Worm (Caenorhabditis elegans) whole organism, L4 larva: Measurements from ENCODE around the gene fbxa-160.

Experiments used
- F37D6.2 ChIP-seq: sonication (generic microtip); optimal IDR thresholded peaks from 2 replicates; lab custom pipeline; 2016; ENCODE audit warnings: mild to moderate bottlenecking, missing genetic modification characterization, missing compliant biosample characterization
- Y48G9A.11 ChIP-seq: fragments of 200-800 bp; sonication (Bioruptor generic); IDR thresholded peaks from 2 replicates; pipeline ENCODE4 v1.3.6; 2022; ENCODE audit warnings: missing genetic modification reagents, missing genetic modification characterization, missing compliant biosample characterization
- ZK337.2 ChIP-seq: fragments of 200-800 bp; sonication (Bioruptor generic); IDR thresholded peaks from 2 replicates; pipeline ENCODE4 v1.3.6; 2022; ENCODE audit warnings: missing genetic modification reagents, missing genetic modification characterization, missing compliant biosample characterization
- aha-1 ChIP-seq: fragments of 150-350 bp; peaks from one replicate; lab custom pipeline; 2014; ENCODE audit warnings: missing biosample characterization, missing genetic modification characterization
- aly-2 ChIP-seq: sonication (generic microtip); optimal IDR thresholded peaks from 2 replicates; lab custom pipeline; 2018; ENCODE audit warnings: missing biosample characterization, missing genetic modification characterization
- ama-1 ChIP-seq: fragments of 150-350 bp; optimal IDR thresholded peaks from 2 replicates; lab custom pipeline; 2014; ENCODE audit warnings: inconsistent platforms, mixed read lengths
- arid-1 ChIP-seq: fragments of 200-800 bp; sonication (Bioruptor generic); conservative IDR thresholded peaks from 2 replicates; pipeline ENCODE4 v1.3.6; 2022; ENCODE audit warnings: missing genetic modification reagents, missing genetic modification characterization, missing compliant biosample characterization
- ces-1 ChIP-seq: fragments of 150-350 bp; sonication (generic microtip); optimal IDR thresholded peaks from 4 replicates; lab custom pipeline; 2014; ENCODE audit warnings: missing biosample characterization, missing genetic modification reagents, missing genetic modification characterization
- cey-2 ChIP-seq: sonication (generic microtip); optimal IDR thresholded peaks from 3 replicates; lab custom pipeline; 2017; ENCODE audit warnings: missing genetic modification characterization, mild to moderate bottlenecking, missing compliant biosample characterization, antibody characterized with exemption, borderline replicate concordance; ENCODE audit not compliant: insufficient read depth
- daf-16 ChIP-seq, 3 experiments: sonication (generic microtip); optimal IDR thresholded peaks; 2 replicates each; lab custom pipeline; 2016 to 2017; ENCODE audit warnings: missing genetic modification characterization in 3 of 3, missing genetic modification reagents in 3 of 3, mild to moderate bottlenecking in 2 of 3, missing compliant biosample characterization in 2 of 3, missing biosample characterization in 1 of 3, moderate library complexity in 1 of 3
- daf-19 ChIP-seq: fragments of 200-800 bp; sonication (Bioruptor generic); conservative IDR thresholded peaks from 2 replicates; pipeline ENCODE4 v1.3.6; 2022; ENCODE audit warnings: missing genetic modification characterization, missing compliant biosample characterization
- dpl-1 ChIP-seq: fragments of 150-350 bp; optimal IDR thresholded peaks from 2 replicates; lab custom pipeline; 2014; ENCODE audit warnings: missing biosample characterization, missing genetic modification reagents, missing genetic modification characterization
- hlh-11 ChIP-seq: fragments of 200-800 bp; sonication (Bioruptor generic); optimal IDR thresholded peaks from 2 replicates; lab custom pipeline; 2018; ENCODE audit warnings: mild to moderate bottlenecking, missing genetic modification characterization, missing compliant biosample characterization
- jun-1 ChIP-seq: fragments of 150-350 bp; optimal IDR thresholded peaks from 2 replicates; lab custom pipeline; 2014; ENCODE audit warnings: missing biosample characterization, missing genetic modification reagents, missing genetic modification characterization
- lin-13 ChIP-seq: fragments of 150-350 bp; optimal IDR thresholded peaks from 2 replicates; lab custom pipeline; 2014; ENCODE audit warnings: missing biosample characterization, missing genetic modification reagents, missing genetic modification characterization
- lin-15B ChIP-seq: fragments of 150-350 bp; sonication (generic microtip); optimal IDR thresholded peaks from 3 replicates; lab custom pipeline; 2014; ENCODE audit warnings: missing biosample characterization, missing genetic modification characterization
- lin-29 ChIP-seq: fragments of 200-800 bp; sonication (Bioruptor generic); IDR thresholded peaks from 2 replicates; pipeline ENCODE4 v1.3.6; 2022; ENCODE audit warnings: missing genetic modification reagents, missing genetic modification characterization, missing compliant biosample characterization
- lin-38 ChIP-seq: fragments of 200-800 bp; sonication (Bioruptor generic); IDR thresholded peaks from 2 replicates; pipeline ENCODE4 v1.3.6; 2022; ENCODE audit warnings: missing genetic modification reagents, missing genetic modification characterization, missing compliant biosample characterization
- madf-5 ChIP-seq, 2 experiments: fragments of 200-800 bp; sonication (Bioruptor generic); IDR thresholded peaks; 2 replicates each; pipeline ENCODE4 v1.3.6; 2022; ENCODE audit warnings: missing compliant biosample characterization in 2 of 2, missing genetic modification characterization in 2 of 2
- mdt-29 ChIP-seq: fragments of 200-800 bp; sonication (Bioruptor generic); IDR thresholded peaks from 2 replicates; pipeline ENCODE4 v1.3.6; 2022; ENCODE audit warnings: missing genetic modification reagents, missing genetic modification characterization, missing compliant biosample characterization
- mep-1 ChIP-seq: fragments of 150-350 bp; sonication (generic microtip); optimal IDR thresholded peaks from 3 replicates; lab custom pipeline; 2014; ENCODE audit warnings: missing biosample characterization, missing genetic modification characterization
- mes-2 ChIP-seq: sonication (generic microtip); optimal IDR thresholded peaks from 2 replicates; lab custom pipeline; 2016; ENCODE audit warnings: missing genotype, mild to moderate bottlenecking, missing genetic modification characterization, missing compliant biosample characterization; ENCODE audit not compliant: poor library complexity, severe bottlenecking
- nhr-102 ChIP-seq: sonication (generic microtip); optimal IDR thresholded peaks from 2 replicates; lab custom pipeline; 2016; ENCODE audit warnings: mild to moderate bottlenecking, missing genetic modification characterization, moderate library complexity, missing compliant biosample characterization
- nhr-237 ChIP-seq: sonication (generic microtip); optimal IDR thresholded peaks from 2 replicates; lab custom pipeline; 2017; ENCODE audit warnings: missing biosample characterization, missing genetic modification characterization
- nhr-28 ChIP-seq: fragments of 150-350 bp; optimal IDR thresholded peaks from 2 replicates; lab custom pipeline; 2014; ENCODE audit warnings: missing biosample characterization, missing genetic modification characterization
- nhr-41 ChIP-seq: fragments of 200-800 bp; sonication (Bioruptor generic); IDR thresholded peaks from 2 replicates; pipeline ENCODE4 v1.3.6; 2022; ENCODE audit warnings: missing genetic modification reagents, missing genetic modification characterization, missing compliant biosample characterization
- nhr-42 ChIP-seq: fragments of 200-800 bp; sonication (Bioruptor generic); IDR thresholded peaks from 2 replicates; pipeline ENCODE4 v1.3.6; 2022; ENCODE audit warnings: missing genetic modification characterization, missing compliant biosample characterization
- nhr-6 ChIP-seq: fragments of 150-350 bp; optimal IDR thresholded peaks from 2 replicates; lab custom pipeline; 2014; ENCODE audit warnings: missing biosample characterization, missing genetic modification characterization
- nhr-77 ChIP-seq: fragments of 150-350 bp; optimal IDR thresholded peaks from 2 replicates; lab custom pipeline; 2014; ENCODE audit warnings: missing biosample characterization, missing genetic modification characterization
- rbr-2 ChIP-seq: sonication (generic microtip); optimal IDR thresholded peaks from 2 replicates; lab custom pipeline; 2016; ENCODE audit warnings: missing genotype, missing genetic modification characterization, missing compliant biosample characterization
- set-16 ChIP-seq: fragments of 200-800 bp; sonication (Bioruptor generic); IDR thresholded peaks from 2 replicates; pipeline ENCODE4 v1.3.6; 2022; ENCODE audit warnings: missing genetic modification reagents, missing genetic modification characterization, missing compliant biosample characterization
- skn-1 ChIP-seq: fragments of 150-350 bp; optimal IDR thresholded peaks from 2 replicates; lab custom pipeline; 2014; ENCODE audit warnings: missing biosample characterization, missing genetic modification characterization
- snpc-1.2 ChIP-seq: fragments of 200-800 bp; sonication (Bioruptor generic); IDR thresholded peaks from 2 replicates; pipeline ENCODE4 v1.3.6; 2022; ENCODE audit warnings: missing genetic modification reagents, missing genetic modification characterization, missing compliant biosample characterization
- tra-1 ChIP-seq: fragments of 200-800 bp; sonication (Bioruptor generic); IDR thresholded peaks from 2 replicates; pipeline ENCODE4 v1.3.6; 2022; ENCODE audit warnings: missing genetic modification reagents, missing genetic modification characterization, missing compliant biosample characterization
- unc-130 ChIP-seq: sonication (generic microtip); optimal IDR thresholded peaks from 2 replicates; lab custom pipeline; 2016; ENCODE audit warnings: missing genetic modification reagents, missing genetic modification characterization, missing compliant biosample characterization
- unc-39 ChIP-seq: sonication (generic microtip); optimal IDR thresholded peaks from 2 replicates; lab custom pipeline; 2017; ENCODE audit warnings: missing biosample characterization, missing genetic modification characterization
- zfp-3 ChIP-seq: fragments of 200-800 bp; sonication (Bioruptor generic); conservative IDR thresholded peaks from 2 replicates; pipeline ENCODE4 v1.3.6; 2022; ENCODE audit warnings: missing genetic modification reagents, missing genetic modification characterization, missing compliant biosample characterization
- zip-11 ChIP-seq: fragments of 200-800 bp; sonication (Bioruptor generic); IDR thresholded peaks from 2 replicates; pipeline ENCODE4 v1.3.6; 2022; ENCODE audit warnings: missing genetic modification characterization, missing compliant biosample characterization
- zip-2 ChIP-seq: fragments of 150-350 bp; optimal IDR thresholded peaks from 2 replicates; lab custom pipeline; 2014; ENCODE audit warnings: missing biosample characterization, missing genetic modification characterization
- ztf-11 ChIP-seq: fragments of 150-350 bp; optimal IDR thresholded peaks from 2 replicates; lab custom pipeline; 2014; ENCODE audit warnings: missing biosample characterization, missing genetic modification characterization
- ztf-7 ChIP-seq: fragments of 150-350 bp; optimal IDR thresholded peaks from 2 replicates; lab custom pipeline; 2014; ENCODE audit warnings: missing biosample characterization, missing genetic modification characterization

Gene fbxa-160

DNA sequence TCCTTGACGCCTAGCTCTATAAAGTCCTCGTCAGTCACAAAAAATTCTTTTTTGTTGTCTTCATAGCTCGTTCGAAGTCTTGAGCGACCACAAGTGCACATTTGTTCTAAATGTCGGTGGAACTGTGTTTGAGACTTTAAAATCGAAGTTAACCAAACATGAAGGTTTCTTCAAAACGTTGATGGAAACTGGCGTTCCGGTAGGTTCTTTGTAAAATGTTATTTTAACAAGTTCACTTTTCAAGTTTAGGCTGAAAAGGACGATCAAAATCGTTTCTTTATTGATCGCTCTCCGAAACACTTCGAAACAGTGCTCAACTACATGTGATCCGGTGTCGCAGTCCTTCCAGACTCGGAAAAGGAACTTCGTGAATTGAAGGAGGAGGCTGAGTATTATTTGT lies at the start of gene fbxa-160:
TSS of gene fbxa-160 (minus strand) at position 101 of the 400 bp plus-strand sequence.
- TF ChIP-seq zip-11 (GFP tag; lab: Robert Waterston, UW) (no peak), cey-2 (no peak), lin-29 (GFP tag; lab: Robert Waterston, UW) (no peak), nhr-102 (no peak), Y48G9A.11 (no peak), dpl-1 (no peak), lin-13 (GFP tag; lab: Kevin White, UChicago) (no peak), zip-2 (no peak), mes-2 (tag; lab: Kevin White, UChicago) (no peak), ama-1 (no peak), lin-38 (GFP tag; lab: Robert Waterston, UW) (no peak), arid-1 (GFP tag; lab: Robert Waterston, UW) (no peak), snpc-1.2 (GFP tag; lab: Robert Waterston, UW) (no peak), ces-1 (GFP tag; lab: Kevin White, UChicago) (no peak)

DNA sequence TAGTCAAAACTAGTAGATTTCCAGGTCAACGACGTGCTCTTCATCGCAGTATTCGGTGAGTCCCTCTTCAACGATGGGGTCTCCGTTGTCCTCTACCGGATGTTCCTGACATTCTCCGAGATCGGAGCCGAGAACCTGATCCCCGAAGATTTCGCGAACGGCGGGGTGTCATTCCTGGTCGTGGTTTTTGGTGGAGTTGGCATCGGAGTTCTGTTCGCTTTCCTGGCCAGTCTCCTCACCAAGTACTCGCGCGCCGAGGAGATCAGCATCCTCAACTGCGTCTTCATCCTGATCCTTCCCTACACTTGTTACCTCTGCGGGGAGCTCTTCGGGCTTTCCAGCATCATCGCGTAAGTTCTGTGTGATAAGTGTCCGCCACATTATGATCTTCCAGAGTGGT lies 48.2 kb upstream of the fbxa-160 start:
- TF ChIP-seq set-16 (GFP tag; lab: Robert Waterston, UW) (peak; percentile 68; the same call in 1 of the 2 replicates), mdt-29 (no peak), aha-1 (tag; lab: Kevin White, UChicago) (peak; percentile 54)

DNA sequence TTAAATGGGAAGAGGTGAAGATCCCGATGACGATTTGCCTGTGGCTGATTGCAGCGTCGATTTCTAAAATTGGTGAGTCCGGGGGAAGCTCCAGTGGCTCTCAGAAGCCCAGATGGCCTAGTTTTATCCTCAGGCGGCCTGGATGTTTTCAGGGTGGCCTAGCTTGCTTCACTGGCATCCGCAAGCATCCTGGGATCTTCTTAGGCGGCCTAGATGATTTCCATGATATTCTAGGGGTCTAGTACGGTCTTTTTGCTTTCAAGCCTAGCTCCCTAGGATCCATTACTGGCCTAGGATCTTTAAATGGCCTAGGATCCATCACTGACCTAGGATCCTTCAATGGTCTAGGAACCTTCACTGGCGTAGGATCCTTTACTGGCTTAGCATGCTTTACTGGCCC lies 46.5 kb upstream of the fbxa-160 start:
- TF ChIP-seq aha-1 (tag; lab: Kevin White, UChicago) (peak; percentile 91), zfp-3 (no peak)

DNA sequence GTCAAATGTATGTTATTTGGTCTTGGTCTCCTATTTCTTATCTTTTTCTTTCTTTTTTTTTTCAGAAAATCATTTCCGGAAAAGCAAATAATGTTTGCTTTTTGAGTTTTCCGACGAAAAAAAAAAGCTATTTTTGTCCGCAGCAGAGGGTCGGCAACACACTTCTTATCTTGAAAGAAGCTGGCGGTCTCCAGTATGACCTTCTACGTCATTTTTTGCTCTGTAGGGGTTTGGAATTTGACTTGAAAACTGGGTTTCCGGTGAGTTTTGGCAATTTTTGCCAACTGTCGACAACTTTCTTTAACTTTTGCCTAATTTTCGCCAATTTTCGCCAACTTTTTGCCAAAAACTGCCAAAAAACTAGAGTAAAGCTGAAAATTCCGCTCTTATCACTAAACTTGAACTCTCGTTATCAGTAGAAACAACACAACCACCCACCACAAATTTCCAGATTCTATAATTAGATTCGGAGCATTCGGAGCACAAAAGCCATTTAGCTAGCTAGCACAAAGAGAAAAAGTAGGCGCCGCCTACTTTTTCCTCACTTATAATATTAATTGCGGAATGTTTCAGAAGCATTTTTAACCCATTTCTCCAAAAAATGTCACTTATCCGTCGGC lies 45.9 kb upstream of the fbxa-160 start, which contains the start of gene nhx-6:
TSS of gene nhx-6 (plus strand) at position 570 of the 620 bp plus-strand sequence.
- TF ChIP-seq ztf-7, result no peak
- no peak for TF ChIP-seq dpl-1
- no peak for TF ChIP-seq unc-130 (GFP tag; lab: Kevin White, UChicago)
- TF ChIP-seq hlh-11 (tag; lab: Kevin White, UChicago), result peak; percentile 25
- no peak for TF ChIP-seq jun-1 (tag; lab: Kevin White, UChicago)
- TF ChIP-seq daf-19 (GFP tag; lab: Robert Waterston, UW), result no peak
- no peak for TF ChIP-seq nhr-77 (tag; lab: Kevin White, UChicago)
- TF ChIP-seq unc-39, result no peak
- TF ChIP-seq aha-1 (tag; lab: Kevin White, UChicago), result peak; percentile 46
- no peak for TF ChIP-seq daf-16 (GFP tag; optimal IDR thresholded peaks at IDR 0.05; lab: Kevin White, UChicago)
- TF ChIP-seq daf-16 (tag; optimal IDR thresholded peaks at IDR 0.05; lab: Kevin White, UChicago), result no peak
- no peak for TF ChIP-seq tra-1 (GFP tag; lab: Robert Waterston, UW)
- TF ChIP-seq mdt-29, result no peak
- TF ChIP-seq aly-2 (tag; lab: Kevin White, UChicago), result no peak
- TF ChIP-seq F37D6.2 (tag; lab: Kevin White, UChicago), result no peak
- no peak for TF ChIP-seq ztf-11
- no peak for TF ChIP-seq ZK337.2 (GFP tag; lab: Robert Waterston, UW)
- no peak for TF ChIP-seq madf-5 (GFP tag; IDR thresholded peaks at IDR 0.05; lab: Robert Waterston, UW)
- no peak for TF ChIP-seq nhr-41 (GFP tag; lab: Robert Waterston, UW)
- no peak for TF ChIP-seq mep-1 (tag; lab: Kevin White, UChicago)
- no peak for TF ChIP-seq lin-29 (GFP tag; lab: Robert Waterston, UW)
- no peak for TF ChIP-seq nhr-42
- TF ChIP-seq nhr-237, result no peak
- TF ChIP-seq nhr-28 (tag; lab: Kevin White, UChicago), result peak; percentile 6
- no peak for TF ChIP-seq rbr-2 (tag; lab: Kevin White, UChicago)
- no peak for TF ChIP-seq lin-15B (tag; lab: Kevin White, UChicago)
- TF ChIP-seq nhr-6, result no peak
- no peak for TF ChIP-seq skn-1
